Fruit fly (Drosophila melanogaster): ENCODE results near the gene CG46026.

- TF ChIP-seq CG11762 (GFP tag; optimal IDR thresholded peaks at IDR 0.05; ENCODE audit: insufficient read depth) (no peak), CG6808 (GFP tag; optimal IDR thresholded peaks at IDR 0.05) (peak; percentile 42)
These were observed 45.2 kb downstream of the CG46026 start for dm6 chr3R:6351696-6352378.
